Fruit fly (Drosophila melanogaster) whole organism, embryonic: Measurements from ENCODE around the gene CG9782.

Source experiments
- Antp ChIP-seq: fragments of 200-800 bp; sonication (Bioruptor generic); optimal IDR thresholded peaks from 3 replicates; lab custom pipeline; 2016; ENCODE audit warnings: missing biosample characterization, missing genetic modification characterization
- BEAF-32 ChIP-seq: fragments of 200-800 bp; sonication (Bioruptor generic); optimal IDR thresholded peaks from 3 replicates; lab custom pipeline; 2017; ENCODE audit warnings: missing biosample characterization, missing genetic modification characterization, mild to moderate bottlenecking, moderate library complexity, missing genetic modification reagents
- CG12744 ChIP-seq: fragments of 200-800 bp; sonication (Bioruptor generic); optimal IDR thresholded peaks from 2 replicates; lab custom pipeline; 2016; ENCODE audit warnings: missing biosample characterization, missing genetic modification characterization
- CG12942 ChIP-seq: fragments of 200-800 bp; sonication (Bioruptor generic); optimal IDR thresholded peaks from 3 replicates; lab custom pipeline; 2016; ENCODE audit warnings: missing biosample characterization, missing genetic modification characterization
- CG13775 ChIP-seq: fragments of 200-800 bp; sonication (Bioruptor generic); optimal IDR thresholded peaks from 3 replicates; lab custom pipeline; 2017; ENCODE audit warnings: missing biosample characterization, mild to moderate bottlenecking, missing genetic modification characterization
- CG15011 ChIP-seq: fragments of 200-800 bp; sonication (Bioruptor generic); optimal IDR thresholded peaks from 3 replicates; lab custom pipeline; 2018; ENCODE audit warnings: missing biosample characterization, mild to moderate bottlenecking, missing genetic modification characterization
- CG15601 ChIP-seq: fragments of 200-800 bp; sonication (Bioruptor generic); optimal IDR thresholded peaks from 3 replicates; lab custom pipeline; 2019; ENCODE audit warnings: missing biosample characterization, mild to moderate bottlenecking, missing genetic modification characterization, moderate library complexity
- CG16815 ChIP-seq: fragments of 200-800 bp; sonication (Bioruptor generic); optimal IDR thresholded peaks from 3 replicates; lab custom pipeline; 2017; ENCODE audit warnings: missing biosample characterization, mild to moderate bottlenecking, missing genetic modification characterization
- CG2712 ChIP-seq: fragments of 200-800 bp; optimal IDR thresholded peaks from 3 replicates; lab custom pipeline; 2019; ENCODE audit warnings: missing biosample characterization, mild to moderate bottlenecking, missing genetic modification characterization, moderate library complexity
- CG31441 ChIP-seq: fragments of 200-800 bp; sonication (Bioruptor generic); IDR thresholded peaks from 2 replicates; pipeline ENCODE4 v1.3.6; 2022; ENCODE audit warnings: missing biosample characterization, missing genetic modification characterization
- CG34224 ChIP-seq: fragments of 200-800 bp; sonication (Bioruptor generic); IDR thresholded peaks from 3 replicates; pipeline ENCODE4 v1.3.6; 2022; ENCODE audit warnings: missing biosample characterization, missing genetic modification characterization; ENCODE audit not compliant: partially characterized antibody
- CG4617 ChIP-seq: fragments of 200-800 bp; sonication (Bioruptor generic); optimal IDR thresholded peaks from 3 replicates; lab custom pipeline; 2016; ENCODE audit warnings: missing biosample characterization, missing genetic modification characterization, borderline replicate concordance
- CG6683 ChIP-seq: fragments of 200-800 bp; sonication (Bioruptor generic); optimal IDR thresholded peaks from 2 replicates; lab custom pipeline; 2017; ENCODE audit warnings: missing biosample characterization, mild to moderate bottlenecking, missing genetic modification characterization, missing genetic modification reagents
- CG8290 ChIP-seq, 3 experiments: fragments of 200-800 bp; sonication (Bioruptor generic); optimal IDR thresholded peaks; 2 replicates each; lab custom pipeline; 2016 to 2019; ENCODE audit warnings: missing biosample characterization in 3 of 3, missing genetic modification characterization in 3 of 3, mild to moderate bottlenecking in 2 of 3, moderate library complexity in 1 of 3
- CG9817 ChIP-seq: fragments of 200-800 bp; sonication (Bioruptor generic); optimal IDR thresholded peaks from 2 replicates; lab custom pipeline; 2018; ENCODE audit warnings: missing biosample characterization, mild to moderate bottlenecking, missing genetic modification characterization, moderate library complexity
- CrebB ChIP-seq: fragments of 200-800 bp; sonication (Bioruptor generic); optimal IDR thresholded peaks from 3 replicates; lab custom pipeline; 2018; ENCODE audit warnings: missing biosample characterization, mild to moderate bottlenecking, missing genetic modification characterization
- Dek ChIP-seq: fragments of 200-800 bp; sonication (Bioruptor generic); optimal IDR thresholded peaks from 3 replicates; lab custom pipeline; 2019; ENCODE audit warnings: missing biosample characterization, mild to moderate bottlenecking, missing genetic modification characterization, moderate library complexity
- Doc3 ChIP-seq: fragments of 200-800 bp; sonication (Bioruptor generic); IDR thresholded peaks from 3 replicates; pipeline ENCODE4 v1.3.6; 2022; ENCODE audit warnings: missing biosample characterization, missing genetic modification characterization; ENCODE audit not compliant: partially characterized antibody
- Ets65A ChIP-seq: fragments of 200-800 bp; sonication (Bioruptor generic); peaks from one replicate; lab custom pipeline; 2016; ENCODE audit warnings: missing biosample characterization, missing genetic modification characterization
- Gsc ChIP-seq: fragments of 200-800 bp; sonication (Bioruptor generic); IDR thresholded peaks from 2 replicates; pipeline ENCODE4 v1.3.6; 2022; ENCODE audit warnings: missing biosample characterization, missing genetic modification characterization
- Hand ChIP-seq: fragments of 200-800 bp; sonication (Bioruptor generic); optimal IDR thresholded peaks from 2 replicates; lab custom pipeline; 2017; ENCODE audit warnings: mild to moderate bottlenecking, missing biosample characterization, missing genetic modification reagents, missing genetic modification characterization
- Nf-YC ChIP-seq: fragments of 200-800 bp; optimal IDR thresholded peaks from 3 replicates; lab custom pipeline; 2019; ENCODE audit warnings: missing biosample characterization, mild to moderate bottlenecking, missing genetic modification characterization, moderate library complexity
- Taf1 ChIP-seq: fragments of 200-800 bp; sonication (Bioruptor generic); IDR thresholded peaks from 2 replicates; pipeline ENCODE4 v1.3.6; 2022; ENCODE audit warnings: missing biosample characterization, missing genetic modification characterization
- Vsx1 ChIP-seq: fragments of 200-800 bp; sonication (Bioruptor generic); optimal IDR thresholded peaks from 2 replicates; lab custom pipeline; 2017; ENCODE audit warnings: missing biosample characterization, mild to moderate bottlenecking, missing genetic modification characterization, missing genetic modification reagents
- Xrp1 ChIP-seq: fragments of 200-800 bp; sonication (Bioruptor generic); IDR thresholded peaks from 2 replicates; pipeline ENCODE4 v1.3.6; 2022; ENCODE audit warnings: missing biosample characterization, missing genetic modification characterization
- ac ChIP-seq: fragments of 200-800 bp; sonication (Bioruptor generic); optimal IDR thresholded peaks from 3 replicates; lab custom pipeline; 2017; ENCODE audit warnings: missing biosample characterization, mild to moderate bottlenecking, missing genetic modification characterization
- br ChIP-seq: fragments of >200 bp; optimal IDR thresholded peaks from 2 replicates; lab custom pipeline; 2017
- da ChIP-seq: fragments of 200-800 bp; sonication (Bioruptor generic); optimal IDR thresholded peaks from 2 replicates; lab custom pipeline; 2016; ENCODE audit warnings: missing biosample characterization, missing genetic modification characterization
- dati ChIP-seq: fragments of 200-800 bp; sonication (Bioruptor generic); IDR thresholded peaks from 2 replicates; pipeline ENCODE4 v1.3.6; 2022; ENCODE audit warnings: missing biosample characterization, missing genetic modification characterization
- dm ChIP-seq: fragments of 200-800 bp; sonication (Bioruptor generic); optimal IDR thresholded peaks from 3 replicates; lab custom pipeline; 2016; ENCODE audit warnings: missing biosample characterization, missing genetic modification characterization
- dmrt99B ChIP-seq: fragments of 200-800 bp; sonication (Bioruptor generic); optimal IDR thresholded peaks from 2 replicates; lab custom pipeline; 2018; ENCODE audit warnings: missing biosample characterization, mild to moderate bottlenecking, missing genetic modification characterization, moderate library complexity
- fd102C ChIP-seq: fragments of 200-800 bp; sonication (Bioruptor generic); optimal IDR thresholded peaks from 2 replicates; lab custom pipeline; 2018; ENCODE audit warnings: missing biosample characterization, mild to moderate bottlenecking, missing genetic modification characterization, moderate library complexity
- gcm ChIP-seq: fragments of 200-800 bp; sonication (Bioruptor generic); optimal IDR thresholded peaks from 2 replicates; lab custom pipeline; 2019; ENCODE audit warnings: missing biosample characterization, mild to moderate bottlenecking, missing genetic modification characterization, moderate library complexity
- gsb-n ChIP-seq: fragments of 200-800 bp; sonication (Bioruptor generic); optimal IDR thresholded peaks from 3 replicates; lab custom pipeline; 2018; ENCODE audit warnings: missing biosample characterization, mild to moderate bottlenecking, missing genetic modification characterization
- gt ChIP-seq: fragments of 200-800 bp; sonication (Bioruptor generic); IDR thresholded peaks from 2 replicates; pipeline ENCODE4 v1.3.6; 2022; ENCODE audit warnings: missing biosample characterization, missing genetic modification characterization
- h ChIP-seq: fragments of >200 bp; optimal IDR thresholded peaks from 2 replicates; lab custom pipeline; 2017
- jigr1 ChIP-seq: fragments of 200-800 bp; sonication (Bioruptor generic); IDR thresholded peaks from 3 replicates; pipeline ENCODE4 v1.3.6; 2022; ENCODE audit warnings: missing biosample characterization, missing genetic modification characterization
- kah ChIP-seq: fragments of 200-800 bp; sonication (Bioruptor generic); optimal IDR thresholded peaks from 2 replicates; lab custom pipeline; 2018; ENCODE audit warnings: missing biosample characterization, mild to moderate bottlenecking, missing genetic modification characterization
- nau ChIP-seq: fragments of 200-800 bp; sonication (Bioruptor generic); optimal IDR thresholded peaks from 3 replicates; lab custom pipeline; 2017; ENCODE audit warnings: missing biosample characterization, mild to moderate bottlenecking, missing genetic modification characterization, missing genetic modification reagents
- oc ChIP-seq: fragments of 200-800 bp; sonication (Bioruptor generic); optimal IDR thresholded peaks from 2 replicates; lab custom pipeline; 2018; ENCODE audit warnings: missing biosample characterization, mild to moderate bottlenecking, missing genetic modification characterization, moderate library complexity
- org-1 ChIP-seq: fragments of 200-800 bp; sonication (Bioruptor generic); optimal IDR thresholded peaks from 2 replicates; lab custom pipeline; 2017; ENCODE audit warnings: missing biosample characterization, missing genetic modification characterization
- pb ChIP-seq: fragments of 200-800 bp; sonication (Bioruptor generic); optimal IDR thresholded peaks from 3 replicates; lab custom pipeline; 2016; ENCODE audit warnings: missing biosample characterization, missing genetic modification characterization
- pnt ChIP-seq: fragments of 200-800 bp; sonication (Bioruptor generic); optimal IDR thresholded peaks from 3 replicates; lab custom pipeline; 2016; ENCODE audit warnings: missing biosample characterization, missing genetic modification characterization
- pum ChIP-seq: fragments of 200-800 bp; sonication (Bioruptor generic); optimal IDR thresholded peaks from 2 replicates; lab custom pipeline; 2016; ENCODE audit warnings: missing biosample characterization, missing genetic modification characterization
- salm ChIP-seq: fragments of 200-800 bp; sonication (Bioruptor generic); optimal IDR thresholded peaks from 2 replicates; lab custom pipeline; 2018; ENCODE audit warnings: missing biosample characterization, mild to moderate bottlenecking, missing genetic modification characterization
- sna ChIP-seq: fragments of 200-800 bp; sonication (Bioruptor generic); IDR thresholded peaks from 2 replicates; pipeline ENCODE4 v1.3.6; 2022; ENCODE audit warnings: missing biosample characterization, missing genetic modification characterization; ENCODE audit not compliant: partially characterized antibody
- tio ChIP-seq: fragments of 200-800 bp; sonication (Bioruptor generic); optimal IDR thresholded peaks from 2 replicates; lab custom pipeline; 2017; ENCODE audit warnings: missing biosample characterization, missing genetic modification characterization, inconsistent platforms
- zf30C ChIP-seq: fragments of 200-800 bp; sonication (Bioruptor generic); optimal IDR thresholded peaks from 3 replicates; lab custom pipeline; 2018; ENCODE audit warnings: missing biosample characterization, mild to moderate bottlenecking, missing genetic modification characterization

Gene CG9782

DNA sequence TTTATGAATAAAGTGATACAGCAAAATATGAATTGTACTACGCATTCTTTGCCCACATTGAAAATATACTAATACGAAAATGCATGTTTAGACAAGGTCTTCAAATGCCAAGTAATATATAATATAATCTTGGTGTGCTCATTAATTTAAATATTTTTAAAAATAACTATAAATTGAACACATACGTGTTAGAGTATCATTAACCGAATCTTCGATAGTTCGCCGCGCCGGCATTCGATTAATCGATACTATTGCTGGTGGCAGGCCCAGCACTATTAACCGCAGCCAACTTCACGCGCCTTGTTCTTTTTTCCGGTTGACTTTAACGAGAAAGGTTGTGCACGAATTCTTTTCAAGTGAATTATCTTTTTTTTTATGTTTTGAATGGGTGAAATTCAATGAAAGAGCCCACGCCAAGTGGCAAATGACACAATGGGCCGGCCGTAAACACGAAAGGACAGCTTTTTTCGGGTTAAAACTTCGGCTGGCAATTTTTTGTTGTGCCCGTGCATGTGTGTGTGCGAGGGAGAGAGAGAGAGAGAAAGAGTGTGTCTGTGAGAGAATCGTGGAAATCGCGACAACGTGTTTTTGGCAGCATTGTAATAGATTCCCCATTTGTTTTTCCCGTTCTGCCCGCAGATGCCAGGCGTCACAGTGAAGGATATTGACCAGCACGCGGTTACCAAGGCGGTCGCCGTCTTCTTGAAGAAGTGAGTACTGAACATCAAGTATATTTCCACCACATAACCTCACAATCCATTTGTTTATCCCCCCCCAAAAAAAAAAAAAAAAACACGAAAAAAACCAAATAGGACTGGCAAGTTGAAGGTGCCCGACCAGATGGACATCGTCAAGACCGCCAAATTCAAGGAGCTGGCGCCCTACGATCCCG lies 16.5 kb upstream of the CG9782 start, which contains the start of gene RpS19a (continued):
- no peak for TF ChIP-seq da (GFP tag; lab: Kevin White, UChicago)
- TF ChIP-seq CG2712, result peak; percentile 39
- peak; percentile 56 for TF ChIP-seq Dek (tag; lab: Kevin White, UChicago)
- no peak for TF ChIP-seq CG12744 (GFP tag; lab: Kevin White, UChicago)
- TF ChIP-seq CG15011, result peak; percentile 81
- peak; percentile 66 for TF ChIP-seq Nf-YC (tag; lab: Kevin White, UChicago)
- no peak for TF ChIP-seq Doc3 (GFP tag; lab: Robert Waterston, UW)
- TF ChIP-seq jigr1, result no peak
- TF ChIP-seq CrebB (tag; lab: Kevin White, UChicago), result peak; percentile 87
- TF ChIP-seq gt, result 0 out of 2 replicates have a peak, but pooled peaks have one; percentile 18
- 0 out of 2 replicates have a peak, but pooled peaks have one; percentile 46 for TF ChIP-seq dati (GFP tag; lab: Robert Waterston, UW)
- TF ChIP-seq Ets65A, result peak; percentile 53
- TF ChIP-seq CG15601 (tag; lab: Kevin White, UChicago), result peak; percentile 67
- peak; percentile 88 for TF ChIP-seq Hand (GFP tag; lab: Kevin White, UChicago)
- TF ChIP-seq salm, result peak; percentile 78
- no peak for TF ChIP-seq br (lab: Kevin White, UChicago)
- peak; percentile 67 for TF ChIP-seq gcm (GFP tag; lab: Kevin White, UChicago)
- peak; percentile 85 for TF ChIP-seq nau (GFP tag; lab: Kevin White, UChicago)
- no peak for TF ChIP-seq h (lab: Kevin White, UChicago)
- TF ChIP-seq tio (GFP tag; lab: Kevin White, UChicago), result peak; percentile 14
- TF ChIP-seq CG4617 (GFP tag; lab: Kevin White, UChicago), result peak; percentile 32
- peak; percentile 1 for TF ChIP-seq CG16815 (GFP tag; lab: Kevin White, UChicago)
- peak; percentile 21; the same call in 1 of the 2 replicates for TF ChIP-seq Taf1 (GFP tag; lab: Robert Waterston, UW)
- TF ChIP-seq CG9817 (tag; lab: Kevin White, UChicago), result peak; percentile 67
- TF ChIP-seq ac (GFP tag; lab: Kevin White, UChicago), result peak; percentile 75
- peak; percentile 83 for TF ChIP-seq Vsx1
- no peak for TF ChIP-seq oc (tag; lab: Kevin White, UChicago)
- peak; percentile 15 for TF ChIP-seq CG8290 (GFP tag; optimal IDR thresholded peaks at IDR 0.05; lab: Kevin White, UChicago)
- TF ChIP-seq CG8290 (tag; optimal IDR thresholded peaks at IDR 0.05; lab: Kevin White, UChicago), result peak; percentile 78 to 79
- no peak for TF ChIP-seq Xrp1 (GFP tag; lab: Robert Waterston, UW)
- peak; percentile 82 for TF ChIP-seq BEAF-32
- TF ChIP-seq CG6683, result peak; percentile 56
- TF ChIP-seq sna (GFP tag; lab: Robert Waterston, UW), result no peak
- no peak for TF ChIP-seq Gsc
- TF ChIP-seq fd102C, result peak; percentile 53
- TF ChIP-seq dmrt99B (tag; lab: Kevin White, UChicago), result peak; percentile 68
- peak; percentile 86 for TF ChIP-seq CG13775 (GFP tag; lab: Kevin White, UChicago)
- no peak for TF ChIP-seq pum (GFP tag; lab: Kevin White, UChicago)
- TF ChIP-seq gsb-n (tag; lab: Kevin White, UChicago), result peak; percentile 63
- TF ChIP-seq zf30C, result peak; percentile 42
- TF ChIP-seq dm (GFP tag; lab: Kevin White, UChicago), result peak; percentile 85
- TF ChIP-seq CG34224 (GFP tag; lab: Robert Waterston, UW), result no peak
- TF ChIP-seq org-1, result peak; percentile 73
- peak; percentile 77 for TF ChIP-seq CG31441 (GFP tag; lab: Robert Waterston, UW)
- peak; percentile 21 for TF ChIP-seq CG12942 (GFP tag; lab: Kevin White, UChicago)
- TF ChIP-seq kah (GFP tag; lab: Kevin White, UChicago), result peak; percentile 60
- TF ChIP-seq Antp (GFP tag; lab: Kevin White, UChicago), result no peak
- no peak for TF ChIP-seq pnt (GFP tag; lab: Kevin White, UChicago)
- TF ChIP-seq pb, result peak; percentile 80
